Fruit fly (Drosophila melanogaster): ENCODE measurements around the gene shi.

- no peak for TF ChIP-seq CG8478 (optimal IDR thresholded peaks at IDR 0.05)
- no peak for TF ChIP-seq pan (optimal IDR thresholded peaks at IDR 0.05)
- no peak for TF ChIP-seq EcR (GFP tag; optimal IDR thresholded peaks at IDR 0.05)
- TF ChIP-seq Dll (optimal IDR thresholded peaks at IDR 0.05) = no peak
These were observed 42.9 kb upstream of the shi start, which contains the start of gene sun for dm6 chrX:15849021-15849420.
